Worm (Caenorhabditis elegans) whole organism, L4 larva: ENCODE results near the gene Y61A9LA.4.
"Not testable (repeated sequence)": the region's sequence is repeated elsewhere in the genome, so short reads cannot be mapped to it uniquely, and the experiment has no call there.

Experiments
- F37D6.2 ChIP-seq: sonication (generic microtip); optimal IDR thresholded peaks from 2 replicates; lab custom pipeline; 2016; ENCODE audit warnings: mild to moderate bottlenecking, missing genetic modification characterization, missing compliant biosample characterization
- R02D3.7 ChIP-seq: fragments of 150-350 bp; sonication (generic microtip); optimal IDR thresholded peaks from 3 replicates; lab custom pipeline; 2014; ENCODE audit warnings: missing biosample characterization, missing genetic modification characterization
- Y105C5A.15 ChIP-seq: fragments of 200-800 bp; sonication (Bioruptor generic); IDR thresholded peaks from 2 replicates; pipeline ENCODE4 v1.3.6; 2022; ENCODE audit warnings: missing genetic modification characterization, missing compliant biosample characterization
- Y75B8A.6 ChIP-seq: fragments of 200-800 bp; sonication (Bioruptor generic); IDR thresholded peaks from 2 replicates; pipeline ENCODE4 v1.3.6; 2022; ENCODE audit warnings: missing genetic modification reagents, missing genetic modification characterization, missing compliant biosample characterization
- aha-1 ChIP-seq: fragments of 150-350 bp; peaks from one replicate; lab custom pipeline; 2014; ENCODE audit warnings: missing biosample characterization, missing genetic modification characterization
- ceh-28 ChIP-seq: fragments of 150-350 bp; optimal IDR thresholded peaks from 2 replicates; lab custom pipeline; 2014; ENCODE audit warnings: missing biosample characterization, missing genetic modification reagents, missing genetic modification characterization
- ceh-82 ChIP-seq: sonication (generic microtip); optimal IDR thresholded peaks from 2 replicates; lab custom pipeline; 2017; ENCODE audit warnings: missing biosample characterization, missing genetic modification characterization
- ctbp-1 ChIP-seq: fragments of 200-800 bp; sonication (Bioruptor generic); IDR thresholded peaks from 2 replicates; pipeline ENCODE4 v1.3.6; 2022; ENCODE audit warnings: missing genetic modification reagents, missing genetic modification characterization, missing compliant biosample characterization
- daf-19 ChIP-seq: fragments of 200-800 bp; sonication (Bioruptor generic); conservative IDR thresholded peaks from 2 replicates; pipeline ENCODE4 v1.3.6; 2022; ENCODE audit warnings: missing genetic modification characterization, missing compliant biosample characterization
- dmd-9 ChIP-seq: fragments of 200-800 bp; sonication (Bioruptor generic); IDR thresholded peaks from 2 replicates; pipeline ENCODE4 v1.3.6; 2022; ENCODE audit warnings: missing genetic modification reagents, missing genetic modification characterization, missing compliant biosample characterization
- dpl-1 ChIP-seq: fragments of 150-350 bp; optimal IDR thresholded peaks from 2 replicates; lab custom pipeline; 2014; ENCODE audit warnings: missing biosample characterization, missing genetic modification reagents, missing genetic modification characterization
- dve-1 ChIP-seq: sonication (generic microtip); optimal IDR thresholded peaks from 2 replicates; lab custom pipeline; 2017; ENCODE audit warnings: antibody characterized with exemption, mild to moderate bottlenecking, missing genetic modification characterization, missing compliant biosample characterization; ENCODE audit not compliant: insufficient read depth
- egl-27 ChIP-seq: sonication (generic microtip); optimal IDR thresholded peaks from 3 replicates; lab custom pipeline; 2017; ENCODE audit warnings: missing biosample characterization, missing genetic modification reagents, missing genetic modification characterization
- egl-43 ChIP-seq: fragments of 200-800 bp; sonication (Bioruptor generic); IDR thresholded peaks from 2 replicates; pipeline ENCODE4 v1.3.6; 2022; ENCODE audit warnings: missing genetic modification reagents, missing genetic modification characterization, missing compliant biosample characterization
- fkh-10 ChIP-seq: fragments of 150-350 bp; optimal IDR thresholded peaks from 2 replicates; lab custom pipeline; 2014; ENCODE audit warnings: missing biosample characterization, missing genetic modification reagents, missing genetic modification characterization
- gei-8 ChIP-seq: fragments of 200-800 bp; sonication (Bioruptor generic); optimal IDR thresholded peaks from 2 replicates; lab custom pipeline; 2018; ENCODE audit warnings: mild to moderate bottlenecking, missing genetic modification characterization, missing compliant biosample characterization
- hif-1 ChIP-seq, 2 experiments: sonication (generic microtip); optimal IDR thresholded peaks; 2 replicates each; lab custom pipeline; 2016 to 2017; ENCODE audit warnings: missing compliant biosample characterization in 2 of 2, missing genetic modification characterization in 2 of 2, missing genetic modification reagents in 2 of 2, missing genotype in 2 of 2, mild to moderate bottlenecking in 1 of 2
- hlh-11 ChIP-seq: fragments of 200-800 bp; sonication (Bioruptor generic); optimal IDR thresholded peaks from 2 replicates; lab custom pipeline; 2018; ENCODE audit warnings: mild to moderate bottlenecking, missing genetic modification characterization, missing compliant biosample characterization
- hlh-30 ChIP-seq: sonication (generic microtip); optimal IDR thresholded peaks from 2 replicates; lab custom pipeline; 2017; ENCODE audit warnings: antibody characterized with exemption, mild to moderate bottlenecking, missing genetic modification characterization, missing compliant biosample characterization; ENCODE audit not compliant: insufficient read depth
- lin-1 ChIP-seq: fragments of 200-800 bp; sonication (Bioruptor generic); IDR thresholded peaks from 2 replicates; pipeline ENCODE4 v1.3.6; 2022; ENCODE audit warnings: missing genetic modification reagents, missing genetic modification characterization, missing compliant biosample characterization
- lin-13 ChIP-seq: fragments of 150-350 bp; optimal IDR thresholded peaks from 2 replicates; lab custom pipeline; 2014; ENCODE audit warnings: missing biosample characterization, missing genetic modification reagents, missing genetic modification characterization
- lin-29 ChIP-seq: fragments of 200-800 bp; sonication (Bioruptor generic); IDR thresholded peaks from 2 replicates; pipeline ENCODE4 v1.3.6; 2022; ENCODE audit warnings: missing genetic modification reagents, missing genetic modification characterization, missing compliant biosample characterization
- lin-38 ChIP-seq: fragments of 200-800 bp; sonication (Bioruptor generic); IDR thresholded peaks from 2 replicates; pipeline ENCODE4 v1.3.6; 2022; ENCODE audit warnings: missing genetic modification reagents, missing genetic modification characterization, missing compliant biosample characterization
- lir-3 ChIP-seq: sonication (generic microtip); optimal IDR thresholded peaks from 2 replicates; lab custom pipeline; 2016; ENCODE audit warnings: mild to moderate bottlenecking, missing genetic modification characterization, missing compliant biosample characterization
- lsy-2 ChIP-seq, 2 experiments: fragments of 150-350 bp in 1 of 2; sonication (generic microtip) in 1 of 2; optimal IDR thresholded peaks; 2 replicates each; lab custom pipeline; 2014 to 2017; ENCODE audit warnings: missing biosample characterization in 2 of 2, missing genetic modification characterization in 2 of 2
- madf-9 ChIP-seq: fragments of 200-800 bp; sonication (Bioruptor generic); conservative IDR thresholded peaks from 2 replicates; pipeline ENCODE4 v1.3.6; 2022; ENCODE audit warnings: missing genetic modification reagents, missing genetic modification characterization, missing compliant biosample characterization
- mdl-1 ChIP-seq, 2 experiments: fragments of 150-350 bp in 1 of 2; sonication (generic microtip) in 1 of 2; optimal IDR thresholded peaks; 2 replicates each; lab custom pipeline; 2014 to 2017; ENCODE audit warnings: missing biosample characterization in 2 of 2, missing genetic modification characterization in 2 of 2
- mep-1 ChIP-seq: fragments of 150-350 bp; sonication (generic microtip); optimal IDR thresholded peaks from 3 replicates; lab custom pipeline; 2014; ENCODE audit warnings: missing biosample characterization, missing genetic modification characterization
- mes-2 ChIP-seq: sonication (generic microtip); optimal IDR thresholded peaks from 2 replicates; lab custom pipeline; 2016; ENCODE audit warnings: missing genotype, mild to moderate bottlenecking, missing genetic modification characterization, missing compliant biosample characterization; ENCODE audit not compliant: poor library complexity, severe bottlenecking
- mxl-2 ChIP-seq: fragments of 200-800 bp; sonication (Bioruptor generic); conservative IDR thresholded peaks from 2 replicates; pipeline ENCODE4 v1.3.6; 2022; ENCODE audit warnings: missing genetic modification reagents, missing genetic modification characterization, missing compliant biosample characterization
- nhr-10 ChIP-seq: fragments of 150-350 bp; optimal IDR thresholded peaks from 2 replicates; lab custom pipeline; 2014; ENCODE audit warnings: missing biosample characterization, missing genetic modification characterization
- nhr-28 ChIP-seq: fragments of 150-350 bp; optimal IDR thresholded peaks from 2 replicates; lab custom pipeline; 2014; ENCODE audit warnings: missing biosample characterization, missing genetic modification characterization
- nhr-41 ChIP-seq: fragments of 200-800 bp; sonication (Bioruptor generic); IDR thresholded peaks from 2 replicates; pipeline ENCODE4 v1.3.6; 2022; ENCODE audit warnings: missing genetic modification reagents, missing genetic modification characterization, missing compliant biosample characterization
- nhr-42 ChIP-seq: fragments of 200-800 bp; sonication (Bioruptor generic); IDR thresholded peaks from 2 replicates; pipeline ENCODE4 v1.3.6; 2022; ENCODE audit warnings: missing genetic modification characterization, missing compliant biosample characterization
- pqm-1 ChIP-seq: sonication (generic microtip); optimal IDR thresholded peaks from 2 replicates; lab custom pipeline; 2017; ENCODE audit warnings: missing biosample characterization, missing genetic modification characterization
- set-16 ChIP-seq: fragments of 200-800 bp; sonication (Bioruptor generic); IDR thresholded peaks from 2 replicates; pipeline ENCODE4 v1.3.6; 2022; ENCODE audit warnings: missing genetic modification reagents, missing genetic modification characterization, missing compliant biosample characterization
- skn-1 ChIP-seq: fragments of 150-350 bp; optimal IDR thresholded peaks from 2 replicates; lab custom pipeline; 2014; ENCODE audit warnings: missing biosample characterization, missing genetic modification characterization
- snpc-1.2 ChIP-seq: fragments of 200-800 bp; sonication (Bioruptor generic); IDR thresholded peaks from 2 replicates; pipeline ENCODE4 v1.3.6; 2022; ENCODE audit warnings: missing genetic modification reagents, missing genetic modification characterization, missing compliant biosample characterization
- spr-1 ChIP-seq: sonication (generic microtip); optimal IDR thresholded peaks from 2 replicates; lab custom pipeline; 2016; ENCODE audit warnings: mild to moderate bottlenecking, missing genetic modification characterization, missing compliant biosample characterization
- tag-97 ChIP-seq: fragments of 200-800 bp; sonication (Bioruptor generic); IDR thresholded peaks from 2 replicates; pipeline ENCODE4 v1.3.6; 2022; ENCODE audit warnings: missing genetic modification characterization, missing compliant biosample characterization
- tra-1 ChIP-seq: fragments of 200-800 bp; sonication (Bioruptor generic); IDR thresholded peaks from 2 replicates; pipeline ENCODE4 v1.3.6; 2022; ENCODE audit warnings: missing genetic modification reagents, missing genetic modification characterization, missing compliant biosample characterization
- unc-62 ChIP-seq, 3 experiments: fragments of 150-350 bp in 1 of 3; sonication (generic microtip); optimal IDR thresholded peaks in 2 of 3; peaks in 1 of 3; 1 replicate in 1 of 3; 2 replicates in 2 of 3; lab custom pipeline; 2014 to 2017; ENCODE audit warnings: missing biosample characterization in 3 of 3, missing genetic modification characterization in 3 of 3, missing genetic modification reagents in 3 of 3, missing genotype in 1 of 3
- zfp-2 ChIP-seq: sonication (generic microtip); optimal IDR thresholded peaks from 2 replicates; lab custom pipeline; 2016; ENCODE audit warnings: mild to moderate bottlenecking, missing genetic modification characterization, missing compliant biosample characterization
- zip-2 ChIP-seq: fragments of 150-350 bp; optimal IDR thresholded peaks from 2 replicates; lab custom pipeline; 2014; ENCODE audit warnings: missing biosample characterization, missing genetic modification characterization
- ztf-7 ChIP-seq: fragments of 150-350 bp; optimal IDR thresholded peaks from 2 replicates; lab custom pipeline; 2014; ENCODE audit warnings: missing biosample characterization, missing genetic modification characterization

The Y61A9LA.4 gene

DNA sequence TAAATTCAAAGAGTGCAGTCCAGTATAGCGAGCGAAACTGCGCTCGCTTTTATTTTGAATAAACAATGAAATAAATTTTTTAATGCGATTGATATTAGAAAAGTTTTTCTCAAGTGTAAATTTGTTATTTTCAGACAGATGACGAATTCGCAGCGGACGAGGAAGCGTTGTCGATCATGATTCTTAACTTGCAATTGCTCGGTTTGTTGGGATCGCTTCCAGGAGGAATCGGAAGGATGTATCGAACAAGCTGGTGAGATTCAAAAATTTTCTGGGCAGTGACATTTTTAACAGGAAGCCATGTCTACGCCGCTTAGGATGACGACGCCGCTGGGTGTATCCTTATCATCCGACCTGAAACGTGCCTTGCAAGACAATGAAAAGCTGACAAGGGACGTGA is 7.0 kb upstream of the Y61A9LA.4 start, which contains the start of gene Y61A9LA.12:
TSS of gene Y61A9LA.12 (plus strand) at position 301 of the 400 bp plus-strand sequence.
- TF ChIP-seq spr-1 (tag; lab: Kevin White, UChicago); mxl-2; lin-13: not testable (repeated sequence)

DNA sequence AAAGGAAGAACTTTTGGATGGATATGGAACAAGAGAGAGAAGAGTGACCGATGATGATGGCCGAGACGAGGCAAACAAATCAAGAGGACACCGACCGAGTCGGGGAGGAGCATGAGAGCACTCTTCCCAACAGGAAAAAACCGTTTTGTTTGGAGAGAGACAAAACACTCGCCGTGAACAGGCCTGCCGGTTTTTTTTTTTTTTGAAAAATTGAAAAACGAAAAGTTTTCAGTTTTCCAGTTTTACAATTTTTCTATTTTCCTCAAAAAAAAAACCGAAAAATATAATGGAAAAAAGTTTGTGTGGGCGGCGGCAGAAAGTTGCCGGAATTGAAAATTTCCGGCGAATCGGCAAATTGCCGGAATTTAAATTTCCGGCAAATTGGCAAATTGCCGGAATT is 840 bp upstream of the Y61A9LA.4 start, which contains the start of gene Y61A9LA.7:
TSS of gene Y61A9LA.7 (minus strand) at position 101 of the 400 bp plus-strand sequence.
- TF ChIP-seq ceh-82 (tag; lab: Kevin White, UChicago) (no peak), unc-62 (GFP tag; optimal IDR thresholded peaks at IDR 0.05 in 1 of 2; lab: Kevin White, UChicago) (peak in 1 of 2 experiments; percentile 37), unc-62 (tag; optimal IDR thresholded peaks at IDR 0.05; lab: Kevin White, UChicago) (no peak)

DNA sequence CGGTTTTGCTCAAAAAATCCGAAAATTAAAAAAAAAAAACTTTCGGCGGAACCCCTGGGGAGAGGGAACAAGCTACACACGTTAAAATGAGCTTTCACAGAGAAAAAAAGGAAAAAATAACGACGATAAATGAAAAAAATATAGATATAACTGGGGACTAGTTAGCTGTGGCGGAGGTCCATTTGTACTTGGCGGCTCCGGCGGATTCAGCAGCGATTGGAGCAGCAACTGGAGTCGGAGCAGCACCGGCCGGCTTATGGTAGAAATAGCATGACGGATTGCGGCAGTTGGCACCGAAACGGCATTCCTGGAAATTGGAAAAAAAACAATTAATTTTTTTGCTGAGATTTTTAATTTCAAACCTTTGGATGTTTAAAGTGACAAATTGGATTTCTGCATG is 2.0 kb downstream of the Y61A9LA.4 start:
- TF ChIP-seq tag-97 (GFP tag; lab: Robert Waterston, UW) (no peak), daf-19 (GFP tag; lab: Robert Waterston, UW) (no peak), dve-1 (no peak), hif-1 (tag; optimal IDR thresholded peaks at IDR 0.05; lab: Kevin White, UChicago) (no peak), set-16 (GFP tag; lab: Robert Waterston, UW) (0 out of 2 replicates have a peak, but pooled peaks have one; percentile 34), egl-43 (no peak), F37D6.2 (no peak), R02D3.7 (no peak), nhr-28 (tag; lab: Kevin White, UChicago) (no peak), aha-1 (tag; lab: Kevin White, UChicago) (peak; percentile 75), pqm-1 (no peak), snpc-1.2 (GFP tag; lab: Robert Waterston, UW) (no peak), spr-1 (tag; lab: Kevin White, UChicago) (no peak)

DNA sequence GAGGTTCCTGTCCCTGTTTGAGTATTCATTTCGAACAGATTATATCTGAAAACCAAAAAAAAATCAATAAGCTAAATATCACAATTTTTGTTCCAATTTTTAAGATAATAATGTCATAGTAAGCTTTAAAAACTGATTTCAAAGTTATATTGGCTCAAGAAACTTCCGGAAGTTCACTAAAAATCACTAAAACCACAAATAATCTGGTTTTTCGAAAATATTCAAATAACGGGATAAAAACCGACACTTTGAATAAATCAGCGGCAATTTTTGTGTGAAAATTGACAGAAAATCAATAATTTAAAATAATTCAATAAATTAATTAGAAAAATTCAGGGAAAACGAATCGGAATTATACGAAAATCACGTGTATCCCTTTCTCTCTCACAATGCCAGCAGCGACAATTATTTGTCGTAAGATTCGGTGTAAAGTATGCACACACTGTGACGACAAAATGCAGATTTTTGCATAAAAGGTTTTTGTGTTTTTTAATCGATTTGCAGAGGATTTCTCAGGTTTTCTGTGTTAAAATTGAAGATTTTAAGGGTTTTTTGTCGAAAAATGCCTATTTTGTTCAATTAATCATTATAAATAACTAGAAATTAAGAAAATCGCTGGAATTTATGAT is 9.6 kb downstream of the Y61A9LA.4 start, which contains the start of gene sut-2:
TSS of gene sut-2 (minus strand) at position 51 of the 629 bp plus-strand sequence.
- TF ChIP-seq lin-1 (GFP tag; lab: Robert Waterston, UW) (no peak), lsy-2 (tag; optimal IDR thresholded peaks at IDR 0.05; lab: Kevin White, UChicago) (peak in 1 of 2 experiments; percentile 70), lin-38 (no peak), dpl-1 (GFP tag; lab: Kevin White, UChicago) (peak; percentile 20), lin-13 (no peak), zip-2 (tag; lab: Kevin White, UChicago) (no peak), tra-1 (GFP tag; lab: Robert Waterston, UW) (no peak), ctbp-1 (GFP tag; lab: Robert Waterston, UW) (no peak), mdl-1 (tag; optimal IDR thresholded peaks at IDR 0.05; lab: Kevin White, UChicago) (peak in 1 of 2 experiments; percentile 23), nhr-41 (GFP tag; lab: Robert Waterston, UW) (no peak), nhr-10 (tag; lab: Kevin White, UChicago) (no peak), set-16 (GFP tag; lab: Robert Waterston, UW) (no peak), ztf-7 (no peak), mep-1 (no peak), dmd-9 (no peak), Y75B8A.6 (GFP tag; lab: Robert Waterston, UW) (no peak), ceh-28 (tag; lab: Kevin White, UChicago) (no peak), Y105C5A.15 (GFP tag; lab: Robert Waterston, UW) (no peak), tag-97 (GFP tag; lab: Robert Waterston, UW) (no peak), skn-1 (tag; lab: Kevin White, UChicago) (no peak), madf-9 (GFP tag; lab: Robert Waterston, UW) (no peak), hlh-30 (peak; percentile 78), lir-3 (tag; lab: Kevin White, UChicago) (no peak), gei-8 (GFP tag; lab: Kevin White, UChicago) (no peak), nhr-42 (GFP tag; lab: Robert Waterston, UW) (no peak), zfp-2 (tag; lab: Kevin White, UChicago) (no peak), lin-29 (GFP tag; lab: Robert Waterston, UW) (no peak), nhr-28 (tag; lab: Kevin White, UChicago) (peak; percentile 10), mes-2 (peak; percentile 42), fkh-10 (no peak), egl-27 (tag; lab: Kevin White, UChicago) (no peak), hlh-11 (tag; lab: Kevin White, UChicago) (no peak)
